Worm (Caenorhabditis elegans) whole organism, mixed stage, embryonic: ENCODE data around the gene ccch-1.

Experiments used
- blmp-1 ChIP-seq: fragments of 150-350 bp; optimal IDR thresholded peaks from 2 replicates; lab custom pipeline; 2014; ENCODE audit warnings: missing biosample characterization, missing genetic modification characterization
- cnd-1 ChIP-seq: fragments of 200-800 bp; sonication (Bioruptor generic); optimal IDR thresholded peaks from 2 replicates; lab custom pipeline; 2018; ENCODE audit warnings: mild to moderate bottlenecking, missing genetic modification characterization, missing compliant biosample characterization
- ham-2 ChIP-seq: fragments of 200-800 bp; sonication (Bioruptor generic); optimal IDR thresholded peaks from 2 replicates; lab custom pipeline; 2018; ENCODE audit warnings: mild to moderate bottlenecking, missing genetic modification characterization, missing compliant biosample characterization
- lsy-2 ChIP-seq: fragments of 150-350 bp; optimal IDR thresholded peaks from 2 replicates; lab custom pipeline; 2014; ENCODE audit warnings: missing biosample characterization, missing genetic modification characterization
- mab-5 ChIP-seq: fragments of 150-350 bp; optimal IDR thresholded peaks from 2 replicates; lab custom pipeline; 2014; ENCODE audit warnings: missing biosample characterization, missing genetic modification characterization
- nhr-12 ChIP-seq: fragments of 150-350 bp; optimal IDR thresholded peaks from 2 replicates; lab custom pipeline; 2014; ENCODE audit warnings: missing biosample characterization, missing genetic modification characterization
- nhr-76 ChIP-seq: sonication (generic microtip); optimal IDR thresholded peaks from 2 replicates; lab custom pipeline; 2017; ENCODE audit warnings: missing biosample characterization, missing genetic modification characterization
- pha-4 ChIP-seq: fragments of 150-350 bp; optimal IDR thresholded peaks from 2 replicates; lab custom pipeline; 2018; ENCODE audit warnings: missing biosample characterization, missing genetic modification reagents, missing genetic modification characterization
- sptf-1 ChIP-seq: sonication (generic microtip); optimal IDR thresholded peaks from 2 replicates; lab custom pipeline; 2017; ENCODE audit warnings: mild to moderate bottlenecking, missing genetic modification characterization, moderate library complexity, missing compliant biosample characterization
- unc-62 ChIP-seq: fragments of 150-350 bp; optimal IDR thresholded peaks from 2 replicates; lab custom pipeline; 2014; ENCODE audit warnings: missing biosample characterization, missing genetic modification reagents, missing genetic modification characterization
- zip-8 ChIP-seq: fragments of 150-350 bp; optimal IDR thresholded peaks from 2 replicates; lab custom pipeline; 2014; ENCODE audit warnings: missing biosample characterization, missing genetic modification characterization

ce11 chrV:11548914-11549406 is 21.3 kb downstream of the ccch-1 start, which contains the start of the genes F38B7.17 and F38B7.3:
- TF ChIP-seq sptf-1 (tag; lab: Kevin White, UChicago): no peak
- TF ChIP-seq cnd-1 (tag; lab: Kevin White, UChicago): peak; percentile 84
- TF ChIP-seq unc-62 (GFP tag; lab: Kevin White, UChicago): peak; percentile 40
- no peak for TF ChIP-seq ham-2 (GFP tag; lab: Kevin White, UChicago)
- peak; percentile 50 for TF ChIP-seq pha-4 (tag; lab: Kevin White, UChicago)
- TF ChIP-seq blmp-1 (tag; lab: Kevin White, UChicago): no peak
- no peak for TF ChIP-seq nhr-76 (tag; lab: Kevin White, UChicago)
- no peak for TF ChIP-seq nhr-12 (tag; lab: Kevin White, UChicago)
- TF ChIP-seq lsy-2 (tag; lab: Kevin White, UChicago): peak; percentile 13
- no peak for TF ChIP-seq mab-5 (tag; lab: Kevin White, UChicago)
- TF ChIP-seq zip-8 (tag; lab: Kevin White, UChicago): no peak
